Fruit fly (Drosophila melanogaster) whole organism, prepupa: ENCODE measurements around the gene gzl.

ENCODE experiments used
- Blimp-1 ChIP-seq: fragments of 200-800 bp; sonication (Bioruptor generic); optimal IDR thresholded peaks from 3 replicates; lab custom pipeline; 2017; ENCODE audit warnings: missing biosample characterization, missing genetic modification characterization, mild to moderate bottlenecking, moderate library complexity, missing genetic modification reagents
- CG10631 ChIP-seq: fragments of 200-800 bp; sonication (Bioruptor generic); optimal IDR thresholded peaks from 2 replicates; lab custom pipeline; 2016; ENCODE audit warnings: missing biosample characterization, missing genetic modification characterization
- CG10669 ChIP-seq: fragments of 200-800 bp; sonication (Bioruptor generic); optimal IDR thresholded peaks from 3 replicates; lab custom pipeline; 2018; ENCODE audit warnings: missing biosample characterization, mild to moderate bottlenecking, missing genetic modification characterization, moderate library complexity
- CG15336 ChIP-seq: fragments of 200-800 bp; sonication (Bioruptor generic); IDR thresholded peaks from 2 replicates; pipeline ENCODE4 v1.3.6; 2022; ENCODE audit warnings: missing biosample characterization, missing genetic modification characterization
- CG1621 ChIP-seq: fragments of 200-800 bp; sonication (Bioruptor generic); optimal IDR thresholded peaks from 3 replicates; lab custom pipeline; 2018; ENCODE audit warnings: missing biosample characterization, mild to moderate bottlenecking, missing genetic modification characterization
- CG3032 ChIP-seq: fragments of 200-800 bp; optimal IDR thresholded peaks from 2 replicates; lab custom pipeline; 2019; ENCODE audit warnings: missing biosample characterization, mild to moderate bottlenecking, missing genetic modification characterization, moderate library complexity
- CG31627 ChIP-seq: fragments of 200-800 bp; sonication (Bioruptor generic); optimal IDR thresholded peaks from 3 replicates; lab custom pipeline; 2016; ENCODE audit warnings: missing biosample characterization, missing genetic modification characterization
- CG32006 ChIP-seq: fragments of 200-800 bp; sonication (Bioruptor generic); optimal IDR thresholded peaks from 3 replicates; lab custom pipeline; 2017; ENCODE audit warnings: missing biosample characterization, mild to moderate bottlenecking, missing genetic modification characterization
- CG3919 ChIP-seq: fragments of 200-800 bp; sonication (Bioruptor generic); optimal IDR thresholded peaks from 3 replicates; lab custom pipeline; 2016; ENCODE audit warnings: missing biosample characterization, missing genetic modification characterization
- CG6163 ChIP-seq: fragments of 200-800 bp; sonication (Bioruptor generic); IDR thresholded peaks from 3 replicates; pipeline ENCODE4 v1.3.6; 2022; ENCODE audit warnings: missing biosample characterization, missing genetic modification characterization
- CG6276 ChIP-seq: fragments of 200-800 bp; sonication (Bioruptor generic); optimal IDR thresholded peaks from 2 replicates; lab custom pipeline; 2017; ENCODE audit warnings: missing biosample characterization, mild to moderate bottlenecking, missing genetic modification characterization
- CG6792 ChIP-seq: fragments of 200-800 bp; sonication (Bioruptor generic); optimal IDR thresholded peaks from 3 replicates; lab custom pipeline; 2016; ENCODE audit warnings: missing biosample characterization, missing genetic modification characterization
- CG6854 ChIP-seq: fragments of 200-800 bp; sonication (Bioruptor generic); optimal IDR thresholded peaks from 2 replicates; lab custom pipeline; 2017; ENCODE audit warnings: missing biosample characterization, mild to moderate bottlenecking, missing genetic modification characterization
- CG8119 ChIP-seq: fragments of 200-800 bp; sonication (Bioruptor generic); IDR thresholded peaks from 3 replicates; pipeline ENCODE4 v1.3.6; 2022; ENCODE audit warnings: missing biosample characterization, missing genetic modification characterization
- CG8319 ChIP-seq: fragments of 200-800 bp; sonication (Bioruptor generic); optimal IDR thresholded peaks from 3 replicates; lab custom pipeline; 2016; ENCODE audit warnings: missing biosample characterization, missing genetic modification characterization
- CG9139 ChIP-seq: fragments of 200-800 bp; sonication (Bioruptor generic); optimal IDR thresholded peaks from 3 replicates; lab custom pipeline; 2017; ENCODE audit warnings: missing biosample characterization, mild to moderate bottlenecking, missing genetic modification characterization
- Eip75B ChIP-seq: fragments of 200-800 bp; sonication (Bioruptor generic); optimal IDR thresholded peaks from 3 replicates; lab custom pipeline; 2016; ENCODE audit warnings: missing biosample characterization, missing genetic modification characterization
- Eip78C ChIP-seq: fragments of 200-800 bp; sonication (Bioruptor generic); peaks from one replicate; lab custom pipeline; 2016; ENCODE audit warnings: missing biosample characterization, missing genetic modification characterization
- Hr38 ChIP-seq: sonication (Bioruptor generic); optimal IDR thresholded peaks from 2 replicates; lab custom pipeline; 2016; ENCODE audit warnings: missing biosample characterization, missing genetic modification characterization
- Lpt ChIP-seq: fragments of 200-800 bp; sonication (Bioruptor generic); optimal IDR thresholded peaks from 3 replicates; lab custom pipeline; 2016; ENCODE audit warnings: missing biosample characterization, missing genetic modification characterization
- Met ChIP-seq: fragments of 200-800 bp; sonication (Bioruptor generic); optimal IDR thresholded peaks from 3 replicates; lab custom pipeline; 2016; ENCODE audit warnings: missing biosample characterization, missing genetic modification characterization
- Smox ChIP-seq: fragments of 200-800 bp; sonication (Bioruptor generic); optimal IDR thresholded peaks from 3 replicates; lab custom pipeline; 2016; ENCODE audit warnings: missing biosample characterization, missing genetic modification characterization
- Sox102F ChIP-seq: fragments of 200-800 bp; sonication (Bioruptor generic); optimal IDR thresholded peaks from 2 replicates; lab custom pipeline; 2016; ENCODE audit warnings: missing biosample characterization, mild to moderate bottlenecking, missing genetic modification characterization
- Sox14 ChIP-seq: fragments of 200-800 bp; sonication (Bioruptor generic); optimal IDR thresholded peaks from 3 replicates; lab custom pipeline; 2016; ENCODE audit warnings: missing biosample characterization, missing genetic modification characterization
- Sox15 ChIP-seq: fragments of 200-800 bp; sonication (Bioruptor generic); optimal IDR thresholded peaks from 3 replicates; lab custom pipeline; 2016; ENCODE audit warnings: missing biosample characterization, missing genetic modification characterization
- achi ChIP-seq: fragments of 200-800 bp; sonication (Bioruptor generic); optimal IDR thresholded peaks from 3 replicates; lab custom pipeline; 2016; ENCODE audit warnings: missing biosample characterization, missing genetic modification characterization
- acj6 ChIP-seq: fragments of 200-800 bp; sonication (Bioruptor generic); optimal IDR thresholded peaks from 3 replicates; lab custom pipeline; 2016; ENCODE audit warnings: missing biosample characterization, missing genetic modification characterization
- cyc ChIP-seq: fragments of 200-800 bp; sonication (Bioruptor generic); optimal IDR thresholded peaks from 3 replicates; lab custom pipeline; 2016; ENCODE audit warnings: missing biosample characterization, missing genetic modification characterization
- dsx ChIP-seq: fragments of 200-800 bp; optimal IDR thresholded peaks from 3 replicates; lab custom pipeline; 2019; ENCODE audit warnings: missing biosample characterization, mild to moderate bottlenecking, missing genetic modification characterization, moderate library complexity; ENCODE audit not compliant: poor library complexity, severe bottlenecking
- eg ChIP-seq: fragments of 200-800 bp; sonication (Bioruptor generic); IDR thresholded peaks from 3 replicates; pipeline ENCODE4 v1.3.6; 2022; ENCODE audit warnings: missing biosample characterization, missing genetic modification characterization
- esn ChIP-seq: fragments of 200-800 bp; sonication (Bioruptor generic); optimal IDR thresholded peaks from 2 replicates; lab custom pipeline; 2016; ENCODE audit warnings: missing biosample characterization, mild to moderate bottlenecking, missing genetic modification characterization, moderate library complexity
- fd85E ChIP-seq: fragments of 200-800 bp; sonication (Bioruptor generic); optimal IDR thresholded peaks from 3 replicates; lab custom pipeline; 2016; ENCODE audit warnings: missing biosample characterization, missing genetic modification characterization
- fkh ChIP-seq: fragments of 200-800 bp; sonication (Bioruptor generic); optimal IDR thresholded peaks from 3 replicates; lab custom pipeline; 2017; ENCODE audit warnings: missing biosample characterization, mild to moderate bottlenecking, missing genetic modification characterization, moderate library complexity
- lz ChIP-seq: fragments of 200-800 bp; sonication (Bioruptor generic); optimal IDR thresholded peaks from 3 replicates; lab custom pipeline; 2016; ENCODE audit warnings: missing biosample characterization, missing genetic modification characterization
- pdm3 ChIP-seq: fragments of 200-800 bp; sonication (Bioruptor generic); optimal IDR thresholded peaks from 3 replicates; lab custom pipeline; 2016; ENCODE audit warnings: missing biosample characterization, missing genetic modification characterization
- salr ChIP-seq, 2 experiments: fragments of 200-800 bp; sonication (Bioruptor generic); optimal IDR thresholded peaks; 3 replicates each; lab custom pipeline; 2016 to 2018; ENCODE audit warnings: missing biosample characterization in 2 of 2, missing genetic modification characterization in 2 of 2, mild to moderate bottlenecking in 1 of 2
- ss ChIP-seq, 2 experiments: fragments of 200-800 bp; sonication (Bioruptor generic); optimal IDR thresholded peaks; 2 replicates in 1 of 2; 3 replicates in 1 of 2; lab custom pipeline; 2017 to 2018; ENCODE audit warnings: mild to moderate bottlenecking in 2 of 2, missing biosample characterization in 2 of 2, missing genetic modification characterization in 2 of 2, moderate library complexity in 1 of 2
- svp ChIP-seq: fragments of 200-800 bp; sonication (Bioruptor generic); peaks from one replicate; lab custom pipeline; 2016; ENCODE audit warnings: missing biosample characterization, missing genetic modification characterization
- topi ChIP-seq: fragments of 200-800 bp; sonication (Bioruptor generic); optimal IDR thresholded peaks from 3 replicates; lab custom pipeline; 2016; ENCODE audit warnings: missing biosample characterization, missing genetic modification characterization

The gzl gene

dm6 chr3R:6343396-6344239, 39.1 kb upstream of the gzl start, which contains the start of gene CG17919 (continued):
- TF ChIP-seq Smox (GFP tag; lab: Kevin White, UChicago) (peak; percentile 27), lz (GFP tag; lab: Kevin White, UChicago) (peak; percentile 14), CG8119 (peak; percentile 61), Sox15 (GFP tag; lab: Kevin White, UChicago) (peak; percentile 15), dsx (peak; percentile 13), CG32006 (no peak), Met (no peak), svp (GFP tag; lab: Kevin White, UChicago) (no peak), Hr38 (GFP tag; lab: Kevin White, UChicago) (no peak), Sox14 (no peak), fkh (GFP tag; lab: Kevin White, UChicago) (no peak), CG10669 (no peak), CG10631 (peak; percentile 39), CG8319 (GFP tag; lab: Kevin White, UChicago) (no peak)

- TF ChIP-seq CG15336 (no peak), cyc (GFP tag; lab: Kevin White, UChicago) (peak; percentile 8), Sox14 (peak; percentile 48), esn (peak; percentile 3), fd85E (GFP tag; lab: Kevin White, UChicago) (no peak), CG3032 (tag; lab: Kevin White, UChicago) (peak; percentile 12), Eip78C (GFP tag; lab: Kevin White, UChicago) (peak; percentile 49), CG31627 (GFP tag; lab: Kevin White, UChicago) (peak; percentile 3), dsx (peak; percentile 3)
Measured at dm6 chr3R:6345814-6346213, 36.9 kb upstream of the gzl start, which contains the start of the genes SmD2 and CG18048. TSS of gene SmD2 (minus strand) at chr3R:6345911. TSS of gene CG18048 (plus strand) at chr3R:6346111.

dm6 chr3R:6348943-6349342, 33.8 kb upstream of the gzl start, which contains the start of gene Hr83:
TSS of gene Hr83 (plus strand) at chr3R:6349243.
- TF ChIP-seq eg = no peak
- no peak for TF ChIP-seq Eip75B (GFP tag; lab: Kevin White, UChicago)

dm6 chr3R:6350755-6351154, 32.0 kb upstream of the gzl start, which contains the start of gene Pak:
TSS of gene Pak (plus strand) at chr3R:6350896.
- TF ChIP-seq CG31627 (GFP tag; lab: Kevin White, UChicago) = peak; percentile 10
- peak; percentile 3 for TF ChIP-seq achi (GFP tag; lab: Kevin White, UChicago)
- TF ChIP-seq svp (GFP tag; lab: Kevin White, UChicago) = no peak
- peak; percentile 19 for TF ChIP-seq topi (GFP tag; lab: Kevin White, UChicago)
- peak; percentile 70 for TF ChIP-seq dsx
- no peak for TF ChIP-seq CG3919 (GFP tag; lab: Kevin White, UChicago)
- no peak for TF ChIP-seq CG8319 (GFP tag; lab: Kevin White, UChicago)

- TF ChIP-seq lz (GFP tag; lab: Kevin White, UChicago) = no peak
- 0 out of 3 replicates have a peak, but pooled peaks have one; percentile 36 for TF ChIP-seq CG8119
- peak in 1 of 2 experiments; percentile 8 for TF ChIP-seq salr (GFP tag; optimal IDR thresholded peaks at IDR 0.05; lab: Kevin White, UChicago)
- no peak for TF ChIP-seq acj6 (GFP tag; lab: Kevin White, UChicago)
- TF ChIP-seq Lpt (GFP tag; lab: Kevin White, UChicago) = peak; percentile 29
- TF ChIP-seq CG6163 (GFP tag; lab: Robert Waterston, UW) = 0 out of 3 replicates have a peak, but pooled peaks have one; percentile 10
- TF ChIP-seq CG9139 (GFP tag; lab: Kevin White, UChicago) = peak; percentile 32
- no peak for TF ChIP-seq Blimp-1
- peak; percentile 29 for TF ChIP-seq CG6854 (GFP tag; lab: Kevin White, UChicago)
- TF ChIP-seq svp (GFP tag; lab: Kevin White, UChicago) = no peak
- no peak for TF ChIP-seq Sox102F (GFP tag; lab: Kevin White, UChicago)
- TF ChIP-seq CG3919 (GFP tag; lab: Kevin White, UChicago) = peak; percentile 10
- TF ChIP-seq cyc (GFP tag; lab: Kevin White, UChicago) = no peak
- no peak for TF ChIP-seq pdm3 (GFP tag; lab: Kevin White, UChicago)
- TF ChIP-seq CG1621 (tag; lab: Kevin White, UChicago) = peak; percentile 37
- no peak for TF ChIP-seq Met
- TF ChIP-seq CG6792 (GFP tag; lab: Kevin White, UChicago) = no peak
- TF ChIP-seq CG32006 = peak; percentile 22
- peak; percentile 81 for TF ChIP-seq Eip78C (GFP tag; lab: Kevin White, UChicago)
- TF ChIP-seq CG6276 = no peak
- TF ChIP-seq ss (GFP tag; optimal IDR thresholded peaks at IDR 0.05; lab: Kevin White, UChicago) = peak in 1 of 2 experiments; percentile 7
Measured at dm6 chr3R:6351181-6351580, 31.5 kb upstream of the gzl start.
